Fruit fly (Drosophila melanogaster): ENCODE data around the gene CG31676.

The CG31676 gene

DNA sequence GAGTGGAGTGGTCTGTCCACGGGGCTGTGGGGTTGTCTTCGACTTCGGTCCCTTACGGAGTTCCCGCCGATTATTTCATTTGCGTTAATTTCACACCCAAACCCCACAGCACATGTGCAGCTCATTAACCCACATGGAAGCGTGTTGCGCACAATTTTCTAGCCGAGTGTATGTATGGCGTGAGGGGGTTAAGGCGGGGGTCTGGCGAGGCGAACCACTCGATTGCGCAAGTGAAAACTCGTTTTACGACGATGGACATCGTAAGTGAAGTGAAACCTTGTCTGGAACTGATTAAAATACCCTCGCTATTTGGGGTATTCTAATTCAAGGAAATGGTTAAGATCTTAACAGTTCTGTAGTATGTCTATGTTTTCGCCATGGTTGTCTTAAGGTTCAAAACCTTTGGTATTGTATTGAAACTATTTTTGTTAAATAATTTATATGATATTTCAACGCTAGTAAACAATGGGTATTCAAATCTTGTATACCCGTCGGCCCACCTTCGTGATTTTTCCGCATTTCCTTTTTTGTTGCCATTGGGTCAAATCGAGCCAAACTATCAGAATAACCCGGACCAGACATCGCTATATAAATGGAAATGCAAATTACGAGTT lies 29.4 kb upstream of the CG31676 start (continued):
- TF ChIP-seq Mes4 (GFP tag; optimal IDR thresholded peaks at IDR 0.05): no peak
- no peak for TF ChIP-seq tio (GFP tag; optimal IDR thresholded peaks at IDR 0.05)
- no peak for TF ChIP-seq CG3726 (GFP tag; IDR thresholded peaks at IDR 0.05)
- TF ChIP-seq Ada2b (GFP tag; IDR thresholded peaks at IDR 0.05): no peak
- no peak for TF ChIP-seq Doc3 (GFP tag; IDR thresholded peaks at IDR 0.05; ENCODE audit: partially characterized antibody)
- TF ChIP-seq CG17802 (tag; optimal IDR thresholded peaks at IDR 0.05): no peak
- TF ChIP-seq Awh (GFP tag; IDR thresholded peaks at IDR 0.05): peak; percentile 57; the same call in 1 of the 2 replicates
- no peak for TF ChIP-seq ken (GFP tag; IDR thresholded peaks at IDR 0.05)
- peak; percentile 24 for TF ChIP-seq CG9817 (tag; optimal IDR thresholded peaks at IDR 0.05)
- TF ChIP-seq PHDP (tag; optimal IDR thresholded peaks at IDR 0.05): peak; percentile 44
- no peak for TF ChIP-seq CG12155 (GFP tag; optimal IDR thresholded peaks at IDR 0.05)
- peak; percentile 18 for TF ChIP-seq nau (GFP tag; optimal IDR thresholded peaks at IDR 0.05)
- no peak for TF ChIP-seq lbe (GFP tag; optimal IDR thresholded peaks at IDR 0.05)
- peak; percentile 56; the same call in 2 of the 3 replicates for TF ChIP-seq ase (GFP tag; IDR thresholded peaks at IDR 0.05)
- TF ChIP-seq gt (GFP tag; IDR thresholded peaks at IDR 0.05): no peak
- TF ChIP-seq CG12299 (tag; optimal IDR thresholded peaks at IDR 0.05): no peak
- TF ChIP-seq Atf-2 (GFP tag; optimal IDR thresholded peaks at IDR 0.05): no peak
- peak; percentile 61 for TF ChIP-seq Fer1 (GFP tag; optimal IDR thresholded peaks at IDR 0.05)
- TF ChIP-seq prd (optimal IDR thresholded peaks at IDR 0.05): no peak
- peak; percentile 60; the same call in 2 of the 3 replicates for TF ChIP-seq prd (GFP tag; IDR thresholded peaks at IDR 0.05)
- no peak for TF ChIP-seq Lim3 (GFP tag; IDR thresholded peaks at IDR 0.05)
- TF ChIP-seq CG15479 (GFP tag; optimal IDR thresholded peaks at IDR 0.05): no peak
- TF ChIP-seq br (optimal IDR thresholded peaks at IDR 0.05): no peak
- TF ChIP-seq CG6689 (GFP tag; IDR thresholded peaks at IDR 0.05): peak; percentile 59
- peak; percentile 8 for TF ChIP-seq ems (GFP tag; optimal IDR thresholded peaks at IDR 0.05)
- peak; percentile 68 for TF ChIP-seq Blimp-1 (GFP tag; optimal IDR thresholded peaks at IDR 0.05)
- TF ChIP-seq CG17186 (GFP tag; optimal IDR thresholded peaks at IDR 0.05): no peak
- no peak for TF ChIP-seq CG7963 (GFP tag; IDR thresholded peaks at IDR 0.05; ENCODE audit: partially characterized antibody)
- TF ChIP-seq CG12236 (GFP tag; optimal IDR thresholded peaks at IDR 0.05): no peak
- TF ChIP-seq ind (GFP tag; optimal IDR thresholded peaks at IDR 0.05): peak; percentile 21
- TF ChIP-seq HLH4C (GFP tag; IDR thresholded peaks at IDR 0.05; ENCODE audit: partially characterized antibody): no peak
- TF ChIP-seq CG14710 (tag; optimal IDR thresholded peaks at IDR 0.05): no peak
- TF ChIP-seq NFAT (GFP tag; IDR thresholded peaks at IDR 0.05): no peak
- TF ChIP-seq da (GFP tag; optimal IDR thresholded peaks at IDR 0.05): no peak
- no peak for TF ChIP-seq Poxn (GFP tag; IDR thresholded peaks at IDR 0.05)
- no peak for TF ChIP-seq Usf (GFP tag; optimal IDR thresholded peaks at IDR 0.05)
- no peak for TF ChIP-seq ssp (GFP tag; IDR thresholded peaks at IDR 0.05)
- no peak; the same call in 1 of the 2 replicates for TF ChIP-seq ara (GFP tag; IDR thresholded peaks at IDR 0.05)
- no peak for TF ChIP-seq Mad (GFP tag; optimal IDR thresholded peaks at IDR 0.05)
- no peak for TF ChIP-seq unc-4 (GFP tag; IDR thresholded peaks at IDR 0.05; ENCODE audit: partially characterized antibody)
- peak; percentile 51; the same call in 1 of the 2 replicates for TF ChIP-seq Xrp1 (GFP tag; IDR thresholded peaks at IDR 0.05)
- TF ChIP-seq so (GFP tag; IDR thresholded peaks at IDR 0.05): peak; percentile 64; the same call in 2 of the 3 replicates
- TF ChIP-seq D19A (tag; optimal IDR thresholded peaks at IDR 0.05): peak; percentile 68
- TF ChIP-seq odd (GFP tag; optimal IDR thresholded peaks at IDR 0.05): peak; percentile 7
- no peak for TF ChIP-seq Dbx (GFP tag; IDR thresholded peaks at IDR 0.05)
- TF ChIP-seq Dad (GFP tag; optimal IDR thresholded peaks at IDR 0.05): no peak
- peak; percentile 62 for TF ChIP-seq CG14441 (GFP tag; IDR thresholded peaks at IDR 0.05)
- no peak for TF ChIP-seq tna (GFP tag; IDR thresholded peaks at IDR 0.05; ENCODE audit: partially characterized antibody)
- TF ChIP-seq inv (GFP tag; IDR thresholded peaks at IDR 0.05; ENCODE audit: partially characterized antibody): no peak
- no peak for TF ChIP-seq fru (optimal IDR thresholded peaks at IDR 0.05)
- peak; percentile 51 for TF ChIP-seq CG12391 (tag; optimal IDR thresholded peaks at IDR 0.05)

All from whole organism, embryonic.